Worm (Caenorhabditis elegans) whole organism, L4/young adult: ENCODE measurements around the gene cgp-1.

Source experiments
- W03F9.2 ChIP-seq: fragments of 150-350 bp; optimal IDR thresholded peaks from 2 replicates; lab custom pipeline; 2014; ENCODE audit warnings: missing biosample characterization, missing genetic modification characterization
- dao-5 ChIP-seq: sonication (generic microtip); optimal IDR thresholded peaks from 2 replicates; lab custom pipeline; 2016; ENCODE audit warnings: missing genotype, missing genetic modification characterization, moderate library complexity, missing compliant biosample characterization
- him-1 ChIP-seq: sonication (generic microtip); optimal IDR thresholded peaks from 2 replicates; lab custom pipeline; 2016; ENCODE audit warnings: missing genotype, missing genetic modification reagents, missing genetic modification characterization, missing compliant biosample characterization

Gene cgp-1

ce11 chrV:137667-138066, 15.1 kb upstream of the cgp-1 start:
- no peak for TF ChIP-seq him-1
- no peak for TF ChIP-seq W03F9.2 (tag; lab: Kevin White, UChicago)
- TF ChIP-seq dao-5 (tag; lab: Kevin White, UChicago): no peak

ce11 chrV:130186-130585, 7.6 kb upstream of the cgp-1 start:
- TF ChIP-seq dao-5 (tag; lab: Kevin White, UChicago): no peak
- no peak for TF ChIP-seq him-1
- no peak for TF ChIP-seq W03F9.2 (tag; lab: Kevin White, UChicago)

- no peak for TF ChIP-seq dao-5 (tag; lab: Kevin White, UChicago)
- no peak for TF ChIP-seq him-1
- TF ChIP-seq W03F9.2 (tag; lab: Kevin White, UChicago): peak; percentile 94
Observed at ce11 chrV:127882-128281, 5.3 kb upstream of the cgp-1 start, which contains the start of the genes W03F9.2 and sftb-2. Gene W03F9.2, minus strand, starts transcription at chrV:128034. Gene sftb-2, plus strand, starts transcription at chrV:128237.

ce11 chrV:126610-127009, 4.0 kb upstream of the cgp-1 start, which contains the start of gene W03F9.1:
Gene W03F9.1, minus strand, starts transcription at chrV:126718.
- TF ChIP-seq W03F9.2 (tag; lab: Kevin White, UChicago) (peak; percentile 99), dao-5 (tag; lab: Kevin White, UChicago) (no peak)

ce11 chrV:123915-124314, 1.3 kb upstream of the cgp-1 start:
- TF ChIP-seq him-1: no peak
- TF ChIP-seq dao-5 (tag; lab: Kevin White, UChicago): no peak
- peak; percentile 41 for TF ChIP-seq W03F9.2 (tag; lab: Kevin White, UChicago)

- TF ChIP-seq W03F9.2 (tag; lab: Kevin White, UChicago) (peak; percentile 93), dao-5 (tag; lab: Kevin White, UChicago) (no peak)
Observed at ce11 chrV:123513-123912, 924 bp upstream of the cgp-1 start.

- no peak for TF ChIP-seq dao-5 (tag; lab: Kevin White, UChicago)
- no peak for TF ChIP-seq him-1
- TF ChIP-seq W03F9.2 (tag; lab: Kevin White, UChicago): no peak
Observed at ce11 chrV:122249-122648, 340 bp downstream of the cgp-1 start.

ce11 chrV:117312-117711, 5.3 kb downstream of the cgp-1 start:
- TF ChIP-seq W03F9.2 (tag; lab: Kevin White, UChicago) (no peak), him-1 (no peak), dao-5 (tag; lab: Kevin White, UChicago) (no peak)

ce11 chrV:116243-116642, 6.3 kb downstream of the cgp-1 start:
- TF ChIP-seq dao-5 (tag; lab: Kevin White, UChicago): no peak
- TF ChIP-seq W03F9.2 (tag; lab: Kevin White, UChicago): no peak
- TF ChIP-seq him-1: no peak

- TF ChIP-seq dao-5 (tag; lab: Kevin White, UChicago): no peak
- TF ChIP-seq him-1: no peak
- peak; percentile 96 for TF ChIP-seq W03F9.2 (tag; lab: Kevin White, UChicago)
Observed at ce11 chrV:104474-104873, 18.1 kb downstream of the cgp-1 start, which contains the start of gene picd-1. Gene picd-1, plus strand, starts transcription at chrV:104825.

ce11 chrV:103977-104376, 18.6 kb downstream of the cgp-1 start, which contains the start of gene rps-27:
Gene rps-27, minus strand, starts transcription at chrV:104077.
- TF ChIP-seq him-1: no peak
- no peak for TF ChIP-seq dao-5 (tag; lab: Kevin White, UChicago)
- no peak for TF ChIP-seq W03F9.2 (tag; lab: Kevin White, UChicago)

- TF ChIP-seq W03F9.2 (tag; lab: Kevin White, UChicago) (no peak), him-1 (no peak), dao-5 (tag; lab: Kevin White, UChicago) (no peak)
Observed at ce11 chrV:103043-103702, 19.4 kb downstream of the cgp-1 start.

ce11 chrV:102165-102564, 20.4 kb downstream of the cgp-1 start:
- TF ChIP-seq W03F9.2 (tag; lab: Kevin White, UChicago): no peak
- no peak for TF ChIP-seq dao-5 (tag; lab: Kevin White, UChicago)
- TF ChIP-seq him-1: no peak

ce11 chrV:83732-84131, 38.9 kb downstream of the cgp-1 start, which contains the start of gene daam-1:
Gene daam-1, minus strand, starts transcription at chrV:83832.
- TF ChIP-seq him-1: no peak
